Worm (Caenorhabditis elegans) whole organism, L1 larva: ENCODE measurements around the gene M04D8.7.

Experiments used
- F16B12.6 ChIP-seq: fragments of 150-350 bp; optimal IDR thresholded peaks from 2 replicates; lab custom pipeline; 2014; ENCODE audit warnings: missing biosample characterization, missing genetic modification characterization
- ama-1 ChIP-seq: fragments of 150-350 bp; optimal IDR thresholded peaks from 2 replicates; lab custom pipeline; 2014
- dpl-1 ChIP-seq, 3 experiments: fragments of 150-350 bp in 2 of 3; sonication (generic microtip) in 1 of 3; optimal IDR thresholded peaks; 2 replicates each; lab custom pipeline; 2014 to 2017; ENCODE audit warnings: missing biosample characterization in 3 of 3, missing genetic modification characterization in 3 of 3, missing genetic modification reagents in 3 of 3
- elt-3 ChIP-seq, 6 experiments: fragments of 150-350 bp in 1 of 6; sonication (generic microtip); optimal IDR thresholded peaks; 2 replicates each; lab custom pipeline; 2017 to 2018; ENCODE audit warnings: missing biosample characterization in 6 of 6, missing genetic modification characterization in 6 of 6, inconsistent platforms in 1 of 6
- ets-5 ChIP-seq: fragments of 200-800 bp; sonication (Bioruptor generic); IDR thresholded peaks from 2 replicates; pipeline ENCODE4 v1.3.6; 2022; ENCODE audit warnings: missing genetic modification characterization, missing compliant biosample characterization
- lin-15B ChIP-seq: fragments of 150-350 bp; sonication (generic microtip); optimal IDR thresholded peaks from 3 replicates; lab custom pipeline; 2014; ENCODE audit warnings: missing biosample characterization, missing genetic modification characterization
- nhr-237 ChIP-seq: fragments of 150-350 bp; optimal IDR thresholded peaks from 2 replicates; lab custom pipeline; 2014; ENCODE audit warnings: missing biosample characterization, missing genetic modification characterization
- nhr-28 ChIP-seq: fragments of 150-350 bp; optimal IDR thresholded peaks from 2 replicates; lab custom pipeline; 2014; ENCODE audit warnings: missing biosample characterization, missing genetic modification characterization
- snu-23 ChIP-seq: sonication (generic microtip); optimal IDR thresholded peaks from 2 replicates; lab custom pipeline; 2016; ENCODE audit warnings: missing genetic modification characterization, missing compliant biosample characterization
- sptf-1 ChIP-seq: fragments of 150-350 bp; optimal IDR thresholded peaks from 2 replicates; lab custom pipeline; 2014; ENCODE audit warnings: missing biosample characterization, missing genetic modification characterization
- tbx-2 ChIP-seq: sonication (generic microtip); optimal IDR thresholded peaks from 2 replicates; lab custom pipeline; 2016; ENCODE audit warnings: missing genetic modification characterization, missing compliant biosample characterization
- unc-130 ChIP-seq: fragments of 150-350 bp; optimal IDR thresholded peaks from 2 replicates; lab custom pipeline; 2017; ENCODE audit warnings: missing biosample characterization, missing genetic modification characterization, inconsistent platforms

ce11 chrIII:10060573-10060972, 23.3 kb downstream of the M04D8.7 start, which contains the start of gene T16G12.13:
- TF ChIP-seq dpl-1 (GFP tag; optimal IDR thresholded peaks at IDR 0.05; lab: Kevin White, UChicago): no peak
- no peak for TF ChIP-seq tbx-2 (tag; lab: Kevin White, UChicago)
- TF ChIP-seq snu-23 (GFP tag; lab: Kevin White, UChicago): no peak
- TF ChIP-seq lin-15B (tag; lab: Kevin White, UChicago): no peak
- TF ChIP-seq nhr-237 (tag; lab: Kevin White, UChicago): no peak
- no peak for TF ChIP-seq ets-5
- TF ChIP-seq F16B12.6 (tag; lab: Kevin White, UChicago): no peak
- no peak for TF ChIP-seq nhr-28 (tag; lab: Kevin White, UChicago)
- no peak for TF ChIP-seq unc-130 (tag; lab: Kevin White, UChicago)
- TF ChIP-seq sptf-1 (tag; lab: Kevin White, UChicago): no peak
- TF ChIP-seq elt-3 (tag; optimal IDR thresholded peaks at IDR 0.05; lab: Kevin White, UChicago): no peak
- TF ChIP-seq ama-1 (lab: Kevin White, UChicago): no peak
